Fruit fly (Drosophila melanogaster) whole organism: Measurements from ENCODE around the gene Ptp4E.

Source experiments
- CG8478 ChIP-seq: fragments of >200 bp; optimal IDR thresholded peaks from 2 replicates; lab custom pipeline; 2018; ENCODE audit warnings: inconsistent platforms
- Dll ChIP-seq: fragments of >200 bp; optimal IDR thresholded peaks from 2 replicates; lab custom pipeline; 2017
- EcR ChIP-seq, 2 experiments: fragments of >200 bp; optimal IDR thresholded peaks; 2 replicates each; lab custom pipeline; 2017; ENCODE audit warnings: missing biosample characterization in 2 of 2, missing genetic modification characterization in 2 of 2, missing genetic modification reagents in 2 of 2
- pan ChIP-seq: fragments of >200 bp; optimal IDR thresholded peaks from 2 replicates; lab custom pipeline; 2017
- psq ChIP-seq: fragments of >200 bp; optimal IDR thresholded peaks from 2 replicates; lab custom pipeline; 2017
- usp ChIP-seq: fragments of >200 bp; optimal IDR thresholded peaks from 2 replicates; lab custom pipeline; 2017; ENCODE audit warnings: missing biosample characterization, missing genetic modification characterization, mixed read lengths

The Ptp4E gene

dm6 chrX:4919040-4919881 is 19.7 kb upstream of the Ptp4E start:
- TF ChIP-seq CG8478 (lab: Kevin White, UChicago) = no peak
- TF ChIP-seq usp = no peak
- TF ChIP-seq Dll (lab: Kevin White, UChicago) = no peak
- no peak for TF ChIP-seq EcR (GFP tag; optimal IDR thresholded peaks at IDR 0.05; lab: Kevin White, UChicago)
- TF ChIP-seq pan (lab: Kevin White, UChicago) = no peak
- TF ChIP-seq psq = no peak

DNA sequence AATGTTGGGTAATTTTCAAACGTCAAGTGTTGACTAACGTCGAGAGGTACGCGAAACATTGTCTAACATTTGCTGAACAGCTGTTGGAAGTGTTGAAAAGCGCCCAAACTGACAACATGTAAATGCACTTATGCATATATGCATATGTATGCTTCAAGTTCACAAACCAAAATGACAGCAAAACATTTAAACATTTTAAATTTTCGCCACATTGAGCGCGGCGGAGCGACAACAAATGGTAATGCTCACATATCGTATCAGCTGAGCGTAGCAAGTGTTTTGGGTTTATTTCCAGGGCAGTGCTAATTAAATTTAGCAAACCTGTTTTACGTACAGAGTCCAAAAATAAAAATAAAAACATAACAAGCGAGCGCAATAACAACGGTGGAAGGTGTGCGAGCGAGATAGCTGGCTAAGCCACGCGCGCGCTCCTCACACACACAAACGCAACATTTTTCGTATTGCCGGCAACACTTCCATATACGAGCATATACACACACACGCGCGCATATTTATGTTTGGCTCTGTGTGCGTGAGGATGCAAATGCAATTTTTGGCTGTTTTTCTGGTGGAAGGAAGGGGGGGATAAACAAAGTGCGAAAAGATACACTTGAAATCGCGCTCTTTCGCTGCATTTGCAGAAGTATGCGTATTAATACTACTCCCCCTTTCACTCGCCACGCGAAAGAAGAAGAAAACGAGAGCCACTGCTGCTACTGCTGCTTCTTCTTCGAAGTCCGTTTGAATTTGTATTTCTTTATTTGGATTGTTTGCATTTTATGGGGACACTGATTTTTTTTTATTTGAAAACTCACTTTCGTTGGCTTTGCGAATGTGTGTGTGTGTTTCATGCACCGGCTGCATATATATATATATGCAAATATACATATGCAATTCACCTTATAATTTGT is 8.6 kb upstream of the Ptp4E start:
- peak; percentile 53 for TF ChIP-seq CG8478 (lab: Kevin White, UChicago)
- TF ChIP-seq Dll (lab: Kevin White, UChicago) = no peak

- TF ChIP-seq pan (lab: Kevin White, UChicago) = no peak
- no peak for TF ChIP-seq CG8478 (lab: Kevin White, UChicago)
- TF ChIP-seq EcR (GFP tag; optimal IDR thresholded peaks at IDR 0.05; lab: Kevin White, UChicago) = no peak
- no peak for TF ChIP-seq psq
- TF ChIP-seq usp = no peak
- no peak for TF ChIP-seq Dll (lab: Kevin White, UChicago)
Observed at dm6 chrX:4931048-4931447, 7.9 kb upstream of the Ptp4E start.

dm6 chrX:4935979-4936843 is 2.7 kb upstream of the Ptp4E start:
- TF ChIP-seq EcR (GFP tag; optimal IDR thresholded peaks at IDR 0.05; lab: Kevin White, UChicago) (no peak), psq (peak; percentile 64), Dll (lab: Kevin White, UChicago) (no peak)

- TF ChIP-seq EcR (GFP tag; optimal IDR thresholded peaks at IDR 0.05; lab: Kevin White, UChicago) (no peak), pan (lab: Kevin White, UChicago) (no peak), psq (no peak), Dll (lab: Kevin White, UChicago) (no peak), usp (no peak), CG8478 (lab: Kevin White, UChicago) (no peak)
Observed at dm6 chrX:4937222-4938071, 1.5 kb upstream of the Ptp4E start.

- TF ChIP-seq CG8478 (lab: Kevin White, UChicago) (no peak), psq (no peak), EcR (GFP tag; optimal IDR thresholded peaks at IDR 0.05; lab: Kevin White, UChicago) (no peak), Dll (lab: Kevin White, UChicago) (no peak), usp (no peak), pan (lab: Kevin White, UChicago) (no peak)
Observed at dm6 chrX:4938072-4938336, 924 bp upstream of the Ptp4E start, which contains the start of gene CG44774. Gene CG44774 (minus strand): TSS chrX:4938105.

- TF ChIP-seq psq (no peak), EcR (GFP tag; optimal IDR thresholded peaks at IDR 0.05; lab: Kevin White, UChicago) (no peak), pan (lab: Kevin White, UChicago) (no peak), usp (no peak), CG8478 (lab: Kevin White, UChicago) (no peak), Dll (lab: Kevin White, UChicago) (no peak)
Observed at dm6 chrX:4939788-4940441, 987 bp downstream of the Ptp4E start.

DNA sequence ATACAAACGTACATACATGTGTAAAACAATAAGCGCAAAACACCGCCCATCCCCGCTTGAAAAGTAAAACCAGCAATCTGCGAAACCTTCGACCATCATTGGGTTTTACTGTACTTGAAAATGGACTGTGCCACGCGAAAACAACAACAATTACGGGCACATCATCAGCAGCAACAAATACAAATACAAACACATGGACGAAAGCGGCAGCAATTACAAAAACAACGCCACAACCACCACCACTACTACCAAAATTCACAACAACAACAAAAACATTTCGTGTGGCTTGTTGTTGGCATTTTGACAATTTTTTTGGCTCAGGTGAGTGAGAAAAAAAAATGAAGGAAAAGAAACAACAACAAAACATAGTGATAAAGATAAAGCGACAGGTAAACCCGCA is 1.6 kb downstream of the Ptp4E start:
- no peak for TF ChIP-seq EcR (GFP tag; optimal IDR thresholded peaks at IDR 0.05; lab: Kevin White, UChicago)
- TF ChIP-seq pan (lab: Kevin White, UChicago) = no peak
- TF ChIP-seq usp = no peak
- no peak for TF ChIP-seq CG8478 (lab: Kevin White, UChicago)

DNA sequence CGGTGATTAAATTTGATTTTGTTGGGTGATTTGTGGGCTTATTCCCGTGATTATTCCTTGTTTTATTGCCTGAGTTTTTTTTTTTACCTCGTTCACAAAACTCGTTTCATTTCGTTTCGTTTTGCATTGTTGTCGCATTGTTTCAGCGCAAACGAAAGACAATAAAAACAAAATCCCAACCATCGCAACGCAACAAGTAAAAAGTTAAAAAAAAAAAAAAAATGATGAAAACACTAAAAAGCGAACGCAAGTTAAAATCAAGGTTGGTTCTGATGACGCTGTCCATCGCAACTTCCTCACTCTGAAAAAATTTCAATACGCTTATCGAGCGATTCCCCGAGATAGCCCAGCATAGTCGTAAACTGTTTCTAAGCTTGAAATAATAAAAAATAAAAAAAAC is 2.6 kb downstream of the Ptp4E start:
- TF ChIP-seq pan (lab: Kevin White, UChicago) (no peak), Dll (lab: Kevin White, UChicago) (no peak), CG8478 (lab: Kevin White, UChicago) (no peak), EcR (GFP tag; optimal IDR thresholded peaks at IDR 0.05; lab: Kevin White, UChicago) (no peak), usp (no peak), psq (no peak)

dm6 chrX:4943505-4943904 is 4.6 kb downstream of the Ptp4E start:
- no peak for TF ChIP-seq pan (lab: Kevin White, UChicago)
- no peak for TF ChIP-seq psq
- TF ChIP-seq usp = no peak
- TF ChIP-seq EcR (GFP tag; optimal IDR thresholded peaks at IDR 0.05; lab: Kevin White, UChicago) = no peak
- TF ChIP-seq Dll (lab: Kevin White, UChicago) = no peak
- TF ChIP-seq CG8478 (lab: Kevin White, UChicago) = no peak
